Worm (Caenorhabditis elegans) whole organism, mixed stage, embryonic: ENCODE results near the gene F21H12.3.

Experiments
- bed-3 ChIP-seq: fragments of 200-800 bp; sonication (Bioruptor generic); optimal IDR thresholded peaks from 3 replicates; lab custom pipeline; 2018; ENCODE audit warnings: mild to moderate bottlenecking, missing genetic modification characterization, moderate library complexity, missing compliant biosample characterization
- blmp-1 ChIP-seq: fragments of 150-350 bp; optimal IDR thresholded peaks from 2 replicates; lab custom pipeline; 2014; ENCODE audit warnings: missing biosample characterization, missing genetic modification characterization
- ceh-39 ChIP-seq: fragments of 150-350 bp; optimal IDR thresholded peaks from 2 replicates; lab custom pipeline; 2014; ENCODE audit warnings: missing biosample characterization, missing genetic modification characterization
- ceh-43 ChIP-seq: fragments of 200-800 bp; sonication (Bioruptor generic); optimal IDR thresholded peaks from 2 replicates; lab custom pipeline; 2018; ENCODE audit warnings: mild to moderate bottlenecking, missing genetic modification characterization, moderate library complexity, missing compliant biosample characterization
- ceh-83 ChIP-seq: fragments of 200-800 bp; sonication (Bioruptor generic); optimal IDR thresholded peaks from 2 replicates; lab custom pipeline; 2018; ENCODE audit warnings: mild to moderate bottlenecking, missing genetic modification characterization, missing compliant biosample characterization
- ces-1 ChIP-seq: fragments of 150-350 bp; optimal IDR thresholded peaks from 2 replicates; lab custom pipeline; 2014; ENCODE audit warnings: missing biosample characterization, missing genetic modification reagents, missing genetic modification characterization
- cnd-1 ChIP-seq: fragments of 200-800 bp; sonication (Bioruptor generic); optimal IDR thresholded peaks from 2 replicates; lab custom pipeline; 2018; ENCODE audit warnings: mild to moderate bottlenecking, missing genetic modification characterization, missing compliant biosample characterization
- drap-1 ChIP-seq: fragments of 200-800 bp; sonication (Bioruptor generic); optimal IDR thresholded peaks from 3 replicates; lab custom pipeline; 2018; ENCODE audit warnings: mild to moderate bottlenecking, missing genetic modification characterization, missing compliant biosample characterization
- elt-1 ChIP-seq: sonication (generic microtip); optimal IDR thresholded peaks from 2 replicates; lab custom pipeline; 2017; ENCODE audit warnings: missing genetic modification characterization, mild to moderate bottlenecking, missing compliant biosample characterization, antibody characterized with exemption, moderate library complexity, borderline replicate concordance; ENCODE audit not compliant: insufficient read depth
- flh-1 ChIP-seq: fragments of 200-800 bp; sonication (Bioruptor generic); optimal IDR thresholded peaks from 2 replicates; lab custom pipeline; 2018; ENCODE audit warnings: mild to moderate bottlenecking, missing genetic modification characterization, moderate library complexity, missing compliant biosample characterization
- ham-2 ChIP-seq: fragments of 200-800 bp; sonication (Bioruptor generic); optimal IDR thresholded peaks from 2 replicates; lab custom pipeline; 2018; ENCODE audit warnings: mild to moderate bottlenecking, missing genetic modification characterization, missing compliant biosample characterization
- hlh-1 ChIP-seq: fragments of 150-350 bp; optimal IDR thresholded peaks from 2 replicates; lab custom pipeline; 2014; ENCODE audit warnings: missing biosample characterization, missing genetic modification reagents, missing genetic modification characterization
- lin-13 ChIP-seq: fragments of 150-350 bp; optimal IDR thresholded peaks from 2 replicates; lab custom pipeline; 2014; ENCODE audit warnings: missing biosample characterization, missing genetic modification characterization
- lin-32 ChIP-seq: fragments of 200-800 bp; sonication (Bioruptor generic); optimal IDR thresholded peaks from 2 replicates; lab custom pipeline; 2018; ENCODE audit warnings: mild to moderate bottlenecking, missing genetic modification characterization, missing compliant biosample characterization
- lsy-2 ChIP-seq: fragments of 150-350 bp; optimal IDR thresholded peaks from 2 replicates; lab custom pipeline; 2014; ENCODE audit warnings: missing biosample characterization, missing genetic modification characterization
- mab-5 ChIP-seq: fragments of 150-350 bp; optimal IDR thresholded peaks from 2 replicates; lab custom pipeline; 2014; ENCODE audit warnings: missing biosample characterization, missing genetic modification characterization
- mep-1 ChIP-seq: fragments of 150-350 bp; optimal IDR thresholded peaks from 2 replicates; lab custom pipeline; 2017; ENCODE audit warnings: missing biosample characterization, missing genetic modification reagents, missing genetic modification characterization, inconsistent platforms
- nhr-2 ChIP-seq: fragments of 150-350 bp; optimal IDR thresholded peaks from 2 replicates; lab custom pipeline; 2014; ENCODE audit warnings: missing biosample characterization, missing genetic modification characterization
- nhr-28 ChIP-seq: fragments of 150-350 bp; optimal IDR thresholded peaks from 2 replicates; lab custom pipeline; 2014; ENCODE audit warnings: missing biosample characterization, missing genetic modification characterization
- nhr-76 ChIP-seq: sonication (generic microtip); optimal IDR thresholded peaks from 2 replicates; lab custom pipeline; 2017; ENCODE audit warnings: missing biosample characterization, missing genetic modification characterization
- pha-4 ChIP-seq: fragments of 150-350 bp; optimal IDR thresholded peaks from 2 replicates; lab custom pipeline; 2018; ENCODE audit warnings: missing biosample characterization, missing genetic modification reagents, missing genetic modification characterization
- sem-2 ChIP-seq: fragments of 200-800 bp; sonication (Bioruptor generic); optimal IDR thresholded peaks from 2 replicates; lab custom pipeline; 2018; ENCODE audit warnings: mild to moderate bottlenecking, missing genetic modification characterization, missing compliant biosample characterization
- snpc-4 ChIP-seq: fragments of 150-350 bp; optimal IDR thresholded peaks from 2 replicates; lab custom pipeline; 2014; ENCODE audit warnings: missing biosample characterization, missing genetic modification characterization
- sptf-1 ChIP-seq: sonication (generic microtip); optimal IDR thresholded peaks from 2 replicates; lab custom pipeline; 2017; ENCODE audit warnings: mild to moderate bottlenecking, missing genetic modification characterization, moderate library complexity, missing compliant biosample characterization
- tbx-8 ChIP-seq: fragments of 200-800 bp; sonication (Bioruptor generic); optimal IDR thresholded peaks from 2 replicates; lab custom pipeline; 2018; ENCODE audit warnings: mild to moderate bottlenecking, missing genetic modification characterization, moderate library complexity, missing compliant biosample characterization
- unc-120 ChIP-seq: sonication (generic microtip); optimal IDR thresholded peaks from 2 replicates; lab custom pipeline; 2017; ENCODE audit warnings: missing genetic modification characterization, missing compliant biosample characterization; ENCODE audit not compliant: poor library complexity, severe bottlenecking
- unc-39 ChIP-seq: fragments of 150-350 bp; optimal IDR thresholded peaks from 2 replicates; lab custom pipeline; 2014; ENCODE audit warnings: missing biosample characterization, missing genetic modification characterization
- unc-62 ChIP-seq: fragments of 150-350 bp; optimal IDR thresholded peaks from 2 replicates; lab custom pipeline; 2014; ENCODE audit warnings: missing biosample characterization, missing genetic modification reagents, missing genetic modification characterization
- zip-8 ChIP-seq: fragments of 150-350 bp; optimal IDR thresholded peaks from 2 replicates; lab custom pipeline; 2014; ENCODE audit warnings: missing biosample characterization, missing genetic modification characterization
- ztf-11 ChIP-seq: fragments of 150-350 bp; optimal IDR thresholded peaks from 2 replicates; lab custom pipeline; 2014; ENCODE audit warnings: missing biosample characterization, missing genetic modification characterization

The F21H12.3 gene

DNA sequence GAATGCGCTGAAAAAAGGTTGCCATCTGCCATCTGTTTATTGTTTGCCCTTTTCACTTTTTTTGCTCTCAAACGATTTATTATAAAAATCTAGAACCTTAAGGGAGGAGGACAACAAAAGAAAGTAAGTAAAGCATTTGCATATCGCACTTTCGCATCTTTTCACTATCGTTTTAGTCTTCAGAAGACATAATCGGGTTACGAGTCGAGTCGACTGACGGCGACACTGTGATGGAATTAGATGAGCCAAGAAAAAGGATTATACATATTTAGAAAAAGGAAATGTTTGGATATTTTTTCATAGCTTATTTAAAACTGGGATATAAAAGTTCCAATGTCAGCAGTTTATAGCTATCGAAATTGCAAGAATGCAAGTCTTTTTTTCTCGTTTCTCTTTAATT is 34.0 kb downstream of the F21H12.3 start:
- TF ChIP-seq ces-1 (GFP tag; lab: Kevin White, UChicago): peak; percentile 98
- TF ChIP-seq ceh-39: no peak

DNA sequence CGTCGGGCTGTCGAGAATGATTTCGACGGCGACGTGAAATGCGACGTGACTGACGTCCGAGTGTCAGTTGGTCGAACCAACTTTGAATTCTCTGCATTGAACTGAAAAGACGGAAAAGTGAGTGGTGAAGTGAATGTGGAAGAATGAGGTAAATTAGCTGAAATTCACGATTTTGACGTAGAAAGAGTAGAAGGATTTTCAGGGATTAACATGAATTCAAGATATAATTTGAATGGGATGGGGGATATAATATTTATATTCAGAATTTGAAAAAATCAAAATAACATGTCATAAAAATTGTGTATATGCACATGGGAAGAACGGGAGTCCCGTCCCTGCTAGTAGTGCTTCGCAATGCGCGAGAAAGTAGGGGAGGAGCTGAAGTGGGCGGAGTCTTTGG is 35.4 kb downstream of the F21H12.3 start, which contains the start of gene C29H12.6:
TSS of gene C29H12.6 (minus strand) at position 101 of the 400 bp plus-strand sequence.
- TF ChIP-seq sem-2: no peak
- no peak for TF ChIP-seq nhr-76 (tag; lab: Kevin White, UChicago)
- TF ChIP-seq bed-3 (GFP tag; lab: Kevin White, UChicago): no peak
- no peak for TF ChIP-seq ham-2
- no peak for TF ChIP-seq ztf-11 (tag; lab: Kevin White, UChicago)
- TF ChIP-seq ceh-43 (GFP tag; lab: Kevin White, UChicago): no peak
- TF ChIP-seq pha-4 (tag; lab: Kevin White, UChicago): no peak

DNA sequence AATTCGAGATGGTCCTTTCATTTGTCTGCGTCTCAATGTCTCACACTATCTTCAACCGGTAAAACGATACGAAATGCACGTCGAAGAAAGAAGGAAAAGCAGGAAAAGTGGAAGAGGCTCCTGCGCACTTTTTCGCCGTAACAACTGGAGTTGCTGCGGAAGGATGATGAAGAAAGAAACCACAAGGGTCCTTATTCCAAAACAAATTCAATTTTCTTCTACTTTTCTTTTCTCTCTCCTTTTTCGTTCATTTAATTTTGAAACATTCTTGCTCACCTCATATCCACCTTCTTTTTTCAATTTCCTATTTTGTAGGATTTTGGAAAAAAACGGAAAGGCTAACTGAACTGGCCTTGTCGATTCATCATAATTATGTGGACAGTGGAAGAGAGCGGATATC is 37.8 kb downstream of the F21H12.3 start:
- no peak for TF ChIP-seq unc-120 (tag; lab: Kevin White, UChicago)
- peak; percentile 92 for TF ChIP-seq ces-1 (GFP tag; lab: Kevin White, UChicago)

DNA sequence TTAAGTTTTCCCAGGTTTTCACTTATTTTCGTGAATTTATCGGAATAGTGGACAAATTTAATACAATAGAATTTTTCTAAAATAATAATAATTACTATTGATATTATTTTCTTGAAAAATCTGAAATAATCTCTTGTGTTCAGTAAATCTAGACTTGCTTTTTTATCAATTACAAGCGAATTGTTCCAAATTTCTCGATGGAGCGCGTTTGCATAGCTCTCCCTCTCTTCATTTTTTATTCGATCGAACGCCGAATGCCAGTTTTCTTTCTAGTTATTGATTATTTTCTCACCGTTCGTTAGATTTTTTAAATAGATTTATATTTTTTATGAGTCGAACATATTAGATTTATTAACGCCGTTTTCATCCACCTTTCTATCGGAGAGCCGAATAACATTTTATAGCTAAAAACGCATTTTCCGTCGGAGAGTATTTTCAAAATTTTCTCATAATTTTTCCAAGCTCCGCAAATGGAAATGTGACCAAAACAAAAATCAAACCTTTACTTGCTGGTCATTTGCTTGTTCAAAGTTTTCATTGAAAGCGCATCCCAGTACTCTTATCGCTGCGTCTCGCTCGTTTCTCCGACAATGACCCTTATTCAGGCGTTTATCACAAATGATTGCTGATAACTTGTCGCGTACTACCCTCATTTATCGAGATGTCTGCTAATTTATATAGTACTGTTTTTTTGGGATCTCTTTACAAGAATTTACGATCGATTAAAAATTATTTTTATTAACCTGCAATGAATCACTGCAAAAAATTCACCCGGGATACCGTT is 40.1 kb downstream of the F21H12.3 start:
- TF ChIP-seq flh-1 (GFP tag; lab: Kevin White, UChicago) (no peak), cnd-1 (tag; lab: Kevin White, UChicago) (no peak), lin-13 (tag; lab: Kevin White, UChicago) (no peak), nhr-2 (tag; lab: Kevin White, UChicago) (no peak), lsy-2 (tag; lab: Kevin White, UChicago) (no peak), unc-62 (GFP tag; lab: Kevin White, UChicago) (no peak), ztf-11 (tag; lab: Kevin White, UChicago) (no peak), sptf-1 (tag; lab: Kevin White, UChicago) (no peak), mab-5 (tag; lab: Kevin White, UChicago) (no peak), drap-1 (no peak), sem-2 (no peak), elt-1 (tag; lab: Kevin White, UChicago) (no peak), snpc-4 (tag; lab: Kevin White, UChicago) (no peak), pha-4 (tag; lab: Kevin White, UChicago) (no peak), mep-1 (no peak), unc-39 (tag; lab: Kevin White, UChicago) (no peak), lin-32 (GFP tag; lab: Kevin White, UChicago) (no peak), nhr-28 (tag; lab: Kevin White, UChicago) (no peak), ham-2 (no peak)

DNA sequence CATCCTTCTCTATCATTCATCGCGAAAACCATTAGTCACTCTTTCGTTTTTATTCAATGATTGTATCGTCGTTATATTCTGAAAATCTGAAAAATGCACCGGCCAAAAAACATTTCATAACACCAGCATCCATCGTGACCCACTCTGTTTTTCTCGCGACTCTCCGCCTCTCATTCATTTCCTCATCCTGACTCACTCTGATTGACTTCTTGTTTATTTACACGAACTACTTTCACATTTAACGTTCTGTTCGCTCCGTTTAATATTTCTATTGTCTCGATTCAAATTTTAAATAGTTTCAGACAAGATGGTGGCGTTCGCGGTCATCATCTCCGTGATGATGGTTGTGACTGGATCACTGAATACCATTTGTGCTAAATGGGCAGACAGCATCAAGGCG is 40.8 kb downstream of the F21H12.3 start, which contains the start of gene C29H12.2:
TSS of gene C29H12.2 (plus strand) at position 297 of the 400 bp plus-strand sequence.
- no peak for TF ChIP-seq unc-62 (GFP tag; lab: Kevin White, UChicago)
- TF ChIP-seq ces-1 (GFP tag; lab: Kevin White, UChicago): no peak
- TF ChIP-seq tbx-8 (GFP tag; lab: Kevin White, UChicago): no peak
- TF ChIP-seq bed-3 (GFP tag; lab: Kevin White, UChicago): no peak
- no peak for TF ChIP-seq ceh-43 (GFP tag; lab: Kevin White, UChicago)
- no peak for TF ChIP-seq ceh-83 (GFP tag; lab: Kevin White, UChicago)
- no peak for TF ChIP-seq snpc-4 (tag; lab: Kevin White, UChicago)
- TF ChIP-seq ham-2: no peak
- no peak for TF ChIP-seq sem-2
- no peak for TF ChIP-seq ceh-39
- TF ChIP-seq hlh-1 (tag; lab: Kevin White, UChicago): no peak
- TF ChIP-seq cnd-1 (tag; lab: Kevin White, UChicago): no peak
- no peak for TF ChIP-seq zip-8 (tag; lab: Kevin White, UChicago)
- TF ChIP-seq nhr-28 (tag; lab: Kevin White, UChicago): no peak
- no peak for TF ChIP-seq blmp-1
